Worm (Caenorhabditis elegans) whole organism, L4 larva: ENCODE data around the gene pmt-1.

ENCODE experiments used
- D1046.2 ChIP-seq: fragments of 200-800 bp; sonication (Bioruptor generic); IDR thresholded peaks from 2 replicates; pipeline ENCODE4 v1.3.6; 2022; ENCODE audit warnings: missing genetic modification characterization, missing compliant biosample characterization
- F26F4.8 ChIP-seq: fragments of 200-800 bp; sonication (Bioruptor generic); conservative IDR thresholded peaks from 2 replicates; pipeline ENCODE4 v1.3.6; 2022; ENCODE audit warnings: missing genetic modification characterization, missing compliant biosample characterization
- F37D6.2 ChIP-seq: sonication (generic microtip); optimal IDR thresholded peaks from 2 replicates; lab custom pipeline; 2016; ENCODE audit warnings: mild to moderate bottlenecking, missing genetic modification characterization, missing compliant biosample characterization
- F44E2.7 ChIP-seq: fragments of 200-800 bp; sonication (Bioruptor generic); IDR thresholded peaks from 2 replicates; pipeline ENCODE4 v2.1.2; 2022; ENCODE audit warnings: missing genetic modification characterization, missing compliant biosample characterization
- F49E8.2 ChIP-seq: sonication (generic microtip); optimal IDR thresholded peaks from 2 replicates; lab custom pipeline; 2016; ENCODE audit warnings: missing compliant biosample characterization, mild to moderate bottlenecking, missing genetic modification characterization, borderline replicate concordance
- R02D3.7 ChIP-seq: fragments of 150-350 bp; sonication (generic microtip); optimal IDR thresholded peaks from 3 replicates; lab custom pipeline; 2014; ENCODE audit warnings: missing biosample characterization, missing genetic modification characterization
- ZK337.2 ChIP-seq: fragments of 200-800 bp; sonication (Bioruptor generic); IDR thresholded peaks from 2 replicates; pipeline ENCODE4 v1.3.6; 2022; ENCODE audit warnings: missing genetic modification reagents, missing genetic modification characterization, missing compliant biosample characterization
- ZK546.5 ChIP-seq, 2 experiments: sonication (generic microtip); optimal IDR thresholded peaks; 2 replicates each; lab custom pipeline; 2017; ENCODE audit warnings: missing biosample characterization in 2 of 2, missing genetic modification characterization in 2 of 2
- aha-1 ChIP-seq: fragments of 150-350 bp; peaks from one replicate; lab custom pipeline; 2014; ENCODE audit warnings: missing biosample characterization, missing genetic modification characterization
- aly-2 ChIP-seq: sonication (generic microtip); optimal IDR thresholded peaks from 2 replicates; lab custom pipeline; 2018; ENCODE audit warnings: missing biosample characterization, missing genetic modification characterization
- attf-4 ChIP-seq: sonication (generic microtip); optimal IDR thresholded peaks from 3 replicates; lab custom pipeline; 2017; ENCODE audit warnings: missing biosample characterization, missing genetic modification characterization
- ceh-32 ChIP-seq: sonication (generic microtip); optimal IDR thresholded peaks from 2 replicates; lab custom pipeline; 2016; ENCODE audit warnings: mild to moderate bottlenecking, missing genetic modification characterization, missing compliant biosample characterization; ENCODE audit not compliant: poor library complexity
- ceh-44 ChIP-seq: fragments of 200-800 bp; sonication (Bioruptor generic); IDR thresholded peaks from 2 replicates; pipeline ENCODE4 v1.3.6; 2022; ENCODE audit warnings: missing genetic modification reagents, missing genetic modification characterization, missing compliant biosample characterization
- ceh-62 ChIP-seq: sonication (generic microtip); optimal IDR thresholded peaks from 2 replicates; lab custom pipeline; 2017; ENCODE audit warnings: missing biosample characterization, missing genetic modification characterization
- ceh-82 ChIP-seq: sonication (generic microtip); optimal IDR thresholded peaks from 2 replicates; lab custom pipeline; 2017; ENCODE audit warnings: missing biosample characterization, missing genetic modification characterization
- ces-1 ChIP-seq: fragments of 150-350 bp; sonication (generic microtip); optimal IDR thresholded peaks from 4 replicates; lab custom pipeline; 2014; ENCODE audit warnings: missing biosample characterization, missing genetic modification reagents, missing genetic modification characterization
- ctbp-1 ChIP-seq: fragments of 200-800 bp; sonication (Bioruptor generic); IDR thresholded peaks from 2 replicates; pipeline ENCODE4 v1.3.6; 2022; ENCODE audit warnings: missing genetic modification reagents, missing genetic modification characterization, missing compliant biosample characterization
- daf-12 ChIP-seq: fragments of 150-350 bp; optimal IDR thresholded peaks from 2 replicates; lab custom pipeline; 2014; ENCODE audit warnings: missing biosample characterization, missing genetic modification reagents, missing genetic modification characterization
- daf-8 ChIP-seq: fragments of 200-800 bp; sonication (Bioruptor generic); IDR thresholded peaks from 2 replicates; pipeline ENCODE4 v1.3.6; 2022; ENCODE audit warnings: missing genetic modification characterization, missing compliant biosample characterization
- dmd-6 ChIP-seq: fragments of 200-800 bp; sonication (Bioruptor generic); IDR thresholded peaks from 2 replicates; pipeline ENCODE4 v1.3.6; 2022; ENCODE audit warnings: missing genetic modification reagents, missing genetic modification characterization, missing compliant biosample characterization
- dpl-1 ChIP-seq: fragments of 150-350 bp; optimal IDR thresholded peaks from 2 replicates; lab custom pipeline; 2014; ENCODE audit warnings: missing biosample characterization, missing genetic modification reagents, missing genetic modification characterization
- duxl-1 ChIP-seq: sonication (generic microtip); optimal IDR thresholded peaks from 2 replicates; lab custom pipeline; 2016; ENCODE audit warnings: mild to moderate bottlenecking, missing genetic modification characterization, moderate library complexity, missing compliant biosample characterization; ENCODE audit not compliant: poor library complexity
- egl-27 ChIP-seq: sonication (generic microtip); optimal IDR thresholded peaks from 3 replicates; lab custom pipeline; 2017; ENCODE audit warnings: missing biosample characterization, missing genetic modification reagents, missing genetic modification characterization
- hif-1 ChIP-seq, 2 experiments: sonication (generic microtip); optimal IDR thresholded peaks; 2 replicates each; lab custom pipeline; 2016 to 2017; ENCODE audit warnings: missing compliant biosample characterization in 2 of 2, missing genetic modification characterization in 2 of 2, missing genetic modification reagents in 2 of 2, missing genotype in 2 of 2, mild to moderate bottlenecking in 1 of 2
- hlh-11 ChIP-seq: fragments of 200-800 bp; sonication (Bioruptor generic); optimal IDR thresholded peaks from 2 replicates; lab custom pipeline; 2018; ENCODE audit warnings: mild to moderate bottlenecking, missing genetic modification characterization, missing compliant biosample characterization
- hlh-30 ChIP-seq: sonication (generic microtip); optimal IDR thresholded peaks from 2 replicates; lab custom pipeline; 2017; ENCODE audit warnings: antibody characterized with exemption, mild to moderate bottlenecking, missing genetic modification characterization, missing compliant biosample characterization; ENCODE audit not compliant: insufficient read depth
- lim-7 ChIP-seq: fragments of 200-800 bp; sonication (Bioruptor generic); IDR thresholded peaks from 2 replicates; pipeline ENCODE4 v1.3.6; 2022; ENCODE audit warnings: missing genetic modification characterization, missing compliant biosample characterization
- lin-38 ChIP-seq: fragments of 200-800 bp; sonication (Bioruptor generic); IDR thresholded peaks from 2 replicates; pipeline ENCODE4 v1.3.6; 2022; ENCODE audit warnings: missing genetic modification reagents, missing genetic modification characterization, missing compliant biosample characterization
- lin-39 ChIP-seq: fragments of 150-350 bp; optimal IDR thresholded peaks from 2 replicates; lab custom pipeline; 2014; ENCODE audit warnings: missing biosample characterization, missing genetic modification reagents, missing genetic modification characterization
- madf-9 ChIP-seq: fragments of 200-800 bp; sonication (Bioruptor generic); conservative IDR thresholded peaks from 2 replicates; pipeline ENCODE4 v1.3.6; 2022; ENCODE audit warnings: missing genetic modification reagents, missing genetic modification characterization, missing compliant biosample characterization
- mdl-1 ChIP-seq, 2 experiments: fragments of 150-350 bp in 1 of 2; sonication (generic microtip) in 1 of 2; optimal IDR thresholded peaks; 2 replicates each; lab custom pipeline; 2014 to 2017; ENCODE audit warnings: missing biosample characterization in 2 of 2, missing genetic modification characterization in 2 of 2
- mdt-29 ChIP-seq: fragments of 200-800 bp; sonication (Bioruptor generic); IDR thresholded peaks from 2 replicates; pipeline ENCODE4 v1.3.6; 2022; ENCODE audit warnings: missing genetic modification reagents, missing genetic modification characterization, missing compliant biosample characterization
- mep-1 ChIP-seq: fragments of 150-350 bp; sonication (generic microtip); optimal IDR thresholded peaks from 3 replicates; lab custom pipeline; 2014; ENCODE audit warnings: missing biosample characterization, missing genetic modification characterization
- mes-2 ChIP-seq: sonication (generic microtip); optimal IDR thresholded peaks from 2 replicates; lab custom pipeline; 2016; ENCODE audit warnings: missing genotype, mild to moderate bottlenecking, missing genetic modification characterization, missing compliant biosample characterization; ENCODE audit not compliant: poor library complexity, severe bottlenecking
- mxl-3 ChIP-seq: fragments of 200-800 bp; sonication (Bioruptor generic); optimal IDR thresholded peaks from 2 replicates; lab custom pipeline; 2018; ENCODE audit warnings: mild to moderate bottlenecking, missing genetic modification characterization, missing compliant biosample characterization
- nhr-10 ChIP-seq: fragments of 150-350 bp; optimal IDR thresholded peaks from 2 replicates; lab custom pipeline; 2014; ENCODE audit warnings: missing biosample characterization, missing genetic modification characterization
- nhr-111 ChIP-seq: fragments of 200-800 bp; sonication (Bioruptor generic); optimal IDR thresholded peaks from 2 replicates; lab custom pipeline; 2018; ENCODE audit warnings: mild to moderate bottlenecking, missing genetic modification characterization, missing compliant biosample characterization
- nhr-25 ChIP-seq: sonication (generic microtip); optimal IDR thresholded peaks from 2 replicates; lab custom pipeline; 2017; ENCODE audit warnings: missing genetic modification characterization, mild to moderate bottlenecking, missing compliant biosample characterization, antibody characterized with exemption, moderate library complexity, borderline replicate concordance; ENCODE audit not compliant: insufficient read depth
- nhr-48 ChIP-seq: sonication (generic microtip); optimal IDR thresholded peaks from 2 replicates; lab custom pipeline; 2016; ENCODE audit warnings: mild to moderate bottlenecking, missing genetic modification characterization, missing compliant biosample characterization
- nhr-76 ChIP-seq: fragments of 150-350 bp; optimal IDR thresholded peaks from 2 replicates; lab custom pipeline; 2014; ENCODE audit warnings: missing biosample characterization, missing genetic modification characterization
- nhr-77 ChIP-seq: fragments of 150-350 bp; optimal IDR thresholded peaks from 2 replicates; lab custom pipeline; 2014; ENCODE audit warnings: missing biosample characterization, missing genetic modification characterization
- php-3 ChIP-seq: fragments of 200-800 bp; sonication (Bioruptor generic); IDR thresholded peaks from 2 replicates; pipeline ENCODE4 v1.3.6; 2022; ENCODE audit warnings: missing genetic modification reagents, missing genetic modification characterization, missing compliant biosample characterization
- pqm-1 ChIP-seq: sonication (generic microtip); optimal IDR thresholded peaks from 2 replicates; lab custom pipeline; 2017; ENCODE audit warnings: missing biosample characterization, missing genetic modification characterization
- saeg-2 ChIP-seq: fragments of 200-800 bp; sonication (Bioruptor generic); IDR thresholded peaks from 2 replicates; pipeline ENCODE4 v1.3.6; 2022; ENCODE audit warnings: missing genetic modification reagents, missing genetic modification characterization, missing compliant biosample characterization
- sdz-12 ChIP-seq: fragments of 200-800 bp; sonication (Bioruptor generic); optimal IDR thresholded peaks from 2 replicates; lab custom pipeline; 2018; ENCODE audit warnings: mild to moderate bottlenecking, missing genetic modification characterization, missing compliant biosample characterization
- snpc-1.2 ChIP-seq: fragments of 200-800 bp; sonication (Bioruptor generic); IDR thresholded peaks from 2 replicates; pipeline ENCODE4 v1.3.6; 2022; ENCODE audit warnings: missing genetic modification reagents, missing genetic modification characterization, missing compliant biosample characterization
- snpc-4 ChIP-seq: fragments of 150-350 bp; optimal IDR thresholded peaks from 2 replicates; lab custom pipeline; 2014; ENCODE audit warnings: missing biosample characterization, missing genetic modification characterization
- unc-39 ChIP-seq: sonication (generic microtip); optimal IDR thresholded peaks from 2 replicates; lab custom pipeline; 2017; ENCODE audit warnings: missing biosample characterization, missing genetic modification characterization
- unc-62 ChIP-seq, 3 experiments: fragments of 150-350 bp in 1 of 3; sonication (generic microtip); optimal IDR thresholded peaks in 2 of 3; peaks in 1 of 3; 1 replicate in 1 of 3; 2 replicates in 2 of 3; lab custom pipeline; 2014 to 2017; ENCODE audit warnings: missing biosample characterization in 3 of 3, missing genetic modification characterization in 3 of 3, missing genetic modification reagents in 3 of 3, missing genotype in 1 of 3
- zag-1 ChIP-seq: fragments of 150-350 bp; optimal IDR thresholded peaks from 2 replicates; lab custom pipeline; 2014; ENCODE audit warnings: missing biosample characterization, missing genetic modification characterization
- zfp-2 ChIP-seq: sonication (generic microtip); optimal IDR thresholded peaks from 2 replicates; lab custom pipeline; 2016; ENCODE audit warnings: mild to moderate bottlenecking, missing genetic modification characterization, missing compliant biosample characterization
- ztf-7 ChIP-seq: fragments of 150-350 bp; optimal IDR thresholded peaks from 2 replicates; lab custom pipeline; 2014; ENCODE audit warnings: missing biosample characterization, missing genetic modification characterization

Gene pmt-1

ce11 chrII:5237699-5238098, 44.6 kb downstream of the pmt-1 start (continued):
- no peak for TF ChIP-seq ceh-44
- TF ChIP-seq nhr-48: no peak
- TF ChIP-seq unc-62 (GFP tag; optimal IDR thresholded peaks at IDR 0.05 in 1 of 2; lab: Kevin White, UChicago): peak in 1 of 2 experiments; percentile 66
- TF ChIP-seq unc-62 (tag; optimal IDR thresholded peaks at IDR 0.05; lab: Kevin White, UChicago): no peak
- peak; percentile 59 for TF ChIP-seq mes-2 (tag; lab: Kevin White, UChicago)
- no peak for TF ChIP-seq D1046.2 (GFP tag; lab: Robert Waterston, UW)
- TF ChIP-seq ctbp-1 (GFP tag; lab: Robert Waterston, UW): no peak
- TF ChIP-seq nhr-77 (tag; lab: Kevin White, UChicago): no peak
- no peak for TF ChIP-seq nhr-111
- TF ChIP-seq php-3 (GFP tag; lab: Robert Waterston, UW): no peak
- TF ChIP-seq ZK546.5 (tag; optimal IDR thresholded peaks at IDR 0.05; lab: Kevin White, UChicago): no peak
- no peak for TF ChIP-seq daf-8 (GFP tag; lab: Robert Waterston, UW)
- TF ChIP-seq nhr-76: no peak
- no peak for TF ChIP-seq F26F4.8 (GFP tag; lab: Robert Waterston, UW)
- TF ChIP-seq sdz-12 (GFP tag; lab: Kevin White, UChicago): no peak
- no peak for TF ChIP-seq madf-9
- no peak for TF ChIP-seq duxl-1 (tag; lab: Kevin White, UChicago)
- no peak for TF ChIP-seq ceh-82 (tag; lab: Kevin White, UChicago)
- no peak for TF ChIP-seq pqm-1 (tag; lab: Kevin White, UChicago)
- TF ChIP-seq attf-4 (tag; lab: Kevin White, UChicago): no peak
- TF ChIP-seq F44E2.7 (GFP tag; lab: Robert Waterston, UW): no peak
- TF ChIP-seq nhr-10: no peak
- no peak for TF ChIP-seq R02D3.7
- TF ChIP-seq saeg-2 (GFP tag; lab: Robert Waterston, UW): no peak
- TF ChIP-seq lin-39 (tag; lab: Kevin White, UChicago): no peak
- TF ChIP-seq F49E8.2 (tag; lab: Kevin White, UChicago): no peak
- no peak for TF ChIP-seq hif-1 (tag; optimal IDR thresholded peaks at IDR 0.05; lab: Kevin White, UChicago)
- TF ChIP-seq F37D6.2 (tag; lab: Kevin White, UChicago): no peak
- TF ChIP-seq ZK337.2 (GFP tag; lab: Robert Waterston, UW): no peak
- no peak for TF ChIP-seq ces-1
- TF ChIP-seq lim-7 (GFP tag; lab: Robert Waterston, UW): no peak
- no peak for TF ChIP-seq snpc-4 (tag; lab: Kevin White, UChicago)
- TF ChIP-seq ceh-32 (tag; lab: Kevin White, UChicago): no peak
- peak; percentile 1 for TF ChIP-seq mxl-3 (GFP tag; lab: Kevin White, UChicago)
- TF ChIP-seq mep-1 (tag; lab: Kevin White, UChicago): no peak
- no peak for TF ChIP-seq zfp-2
- no peak for TF ChIP-seq mdt-29 (GFP tag; lab: Robert Waterston, UW)
- TF ChIP-seq snpc-1.2 (GFP tag; lab: Robert Waterston, UW): no peak; the same call in 1 of the 2 replicates
- no peak for TF ChIP-seq ztf-7
- TF ChIP-seq aha-1 (tag; lab: Kevin White, UChicago): peak; percentile 93
- TF ChIP-seq unc-39 (tag; lab: Kevin White, UChicago): no peak
- no peak for TF ChIP-seq mdl-1 (tag; optimal IDR thresholded peaks at IDR 0.05; lab: Kevin White, UChicago)
- no peak for TF ChIP-seq egl-27 (tag; lab: Kevin White, UChicago)
- no peak for TF ChIP-seq nhr-25
- no peak; the same call in 1 of the 2 replicates for TF ChIP-seq lin-38 (GFP tag; lab: Robert Waterston, UW)
- TF ChIP-seq zag-1 (tag; lab: Kevin White, UChicago): no peak
- TF ChIP-seq hlh-11 (tag; lab: Kevin White, UChicago): no peak
- TF ChIP-seq hlh-30 (tag; lab: Kevin White, UChicago): no peak
- no peak for TF ChIP-seq daf-12 (tag; lab: Kevin White, UChicago)
- TF ChIP-seq ceh-62 (tag; lab: Kevin White, UChicago): no peak
- no peak for TF ChIP-seq dpl-1
- peak; percentile 53 for TF ChIP-seq dmd-6 (GFP tag; lab: Robert Waterston, UW)
- TF ChIP-seq aly-2: no peak
